Fruit fly (Drosophila melanogaster) whole organism, wandering third instar larva: Measurements from ENCODE around the gene ninaE.

Experiments
- Dfd ChIP-seq: fragments of >200 bp; optimal IDR thresholded peaks from 2 replicates; lab custom pipeline; 2017; ENCODE audit warnings: missing biosample characterization, missing genetic modification characterization
- Hr83 ChIP-seq: fragments of 200-300 bp; sonication (Bioruptor generic); optimal IDR thresholded peaks from 2 replicates; lab custom pipeline; 2016; ENCODE audit warnings: missing biosample characterization, mild to moderate bottlenecking, missing genetic modification characterization, moderate library complexity; ENCODE audit not compliant: poor library complexity, severe bottlenecking
- Mio ChIP-seq: sonication (Bioruptor generic); optimal IDR thresholded peaks from 2 replicates; lab custom pipeline; 2016; ENCODE audit warnings: missing biosample characterization, missing genetic modification characterization
- OdsH ChIP-seq: fragments of 200-800 bp; sonication (Bioruptor generic); optimal IDR thresholded peaks from 2 replicates; lab custom pipeline; 2016; ENCODE audit warnings: missing biosample characterization, mild to moderate bottlenecking, missing genetic modification characterization
- Vsx2 ChIP-seq: fragments of 200-300, 225-300 bp; sonication (Bioruptor generic); optimal IDR thresholded peaks from 2 replicates; lab custom pipeline; 2018; ENCODE audit warnings: missing biosample characterization, missing genetic modification characterization; ENCODE audit not compliant: partially characterized antibody
- br ChIP-seq: fragments of 200-800 bp; sonication (Bioruptor generic); optimal IDR thresholded peaks from 2 replicates; lab custom pipeline; 2016; ENCODE audit warnings: missing biosample characterization, missing genetic modification characterization
- fru ChIP-seq: fragments of 200-800 bp; sonication (Bioruptor generic); optimal IDR thresholded peaks from 3 replicates; lab custom pipeline; 2016; ENCODE audit warnings: missing biosample characterization, mild to moderate bottlenecking, missing genetic modification characterization
- pan ChIP-seq: fragments of >200 bp; optimal IDR thresholded peaks from 2 replicates; lab custom pipeline; 2017
- rgr ChIP-seq: fragments of 200-800 bp; sonication (Bioruptor generic); optimal IDR thresholded peaks from 3 replicates; lab custom pipeline; 2016; ENCODE audit warnings: missing biosample characterization, mild to moderate bottlenecking, missing genetic modification characterization
- usp ChIP-seq: fragments of >200 bp; optimal IDR thresholded peaks from 2 replicates; lab custom pipeline; 2017; ENCODE audit warnings: missing biosample characterization, missing genetic modification characterization

DNA sequence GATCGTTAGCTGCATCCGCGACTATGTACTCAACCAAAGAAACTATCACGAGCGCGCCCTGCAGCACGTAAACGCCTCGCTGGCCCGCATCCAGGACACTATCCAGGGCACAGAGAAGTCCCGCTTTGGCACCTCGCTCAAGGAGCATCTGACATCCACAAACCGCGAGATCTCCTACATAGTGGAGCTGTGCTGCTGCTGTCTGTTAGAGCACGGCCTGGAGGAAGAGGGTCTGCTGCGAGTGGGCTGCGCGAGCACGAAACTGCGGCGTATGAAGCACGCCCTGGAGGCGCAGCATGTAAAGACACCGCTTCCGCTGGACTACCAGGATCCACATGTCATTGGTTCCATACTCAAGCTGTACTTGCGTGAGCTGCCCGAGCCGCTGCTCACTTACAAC, 23.0 kb upstream of the ninaE start:
- TF ChIP-seq Hr83 (GFP tag; lab: Kevin White, UChicago) = no peak
- no peak for TF ChIP-seq fru (GFP tag; lab: Kevin White, UChicago)
- TF ChIP-seq rgr (GFP tag; lab: Kevin White, UChicago) = no peak
- TF ChIP-seq pan (lab: Kevin White, UChicago) = no peak
- TF ChIP-seq Dfd = no peak
- no peak for TF ChIP-seq OdsH (GFP tag; lab: Kevin White, UChicago)
- no peak for TF ChIP-seq Mio
- no peak for TF ChIP-seq Vsx2 (GFP tag; lab: Kevin White, UChicago)
- no peak for TF ChIP-seq usp (GFP tag; lab: Kevin White, UChicago)
- no peak for TF ChIP-seq br (GFP tag; lab: Kevin White, UChicago)
